Fruit fly (Drosophila melanogaster) whole organism, embryonic: ENCODE results near the gene CG6441.

Source experiments
- Atf6 ChIP-seq: fragments of 200-800 bp; sonication (Bioruptor generic); IDR thresholded peaks from 2 replicates; pipeline ENCODE4 v1.3.6; 2022; ENCODE audit warnings: missing biosample characterization, missing genetic modification characterization
- BEAF-32 ChIP-seq: fragments of 200-800 bp; sonication (Bioruptor generic); optimal IDR thresholded peaks from 3 replicates; lab custom pipeline; 2017; ENCODE audit warnings: missing biosample characterization, missing genetic modification characterization, mild to moderate bottlenecking, moderate library complexity, missing genetic modification reagents
- C15 ChIP-seq: fragments of 200-800 bp; sonication (Bioruptor generic); IDR thresholded peaks from 3 replicates; pipeline ENCODE4 v1.3.6; 2022; ENCODE audit warnings: missing biosample characterization, missing genetic modification characterization
- CG10366 ChIP-seq: fragments of 200-800 bp; sonication (Bioruptor generic); IDR thresholded peaks from 2 replicates; pipeline ENCODE4 v1.3.6; 2022; ENCODE audit warnings: missing biosample characterization, missing genetic modification characterization
- CG11723 ChIP-seq: fragments of 200-800 bp; sonication (Bioruptor generic); optimal IDR thresholded peaks from 2 replicates; lab custom pipeline; 2017; ENCODE audit warnings: missing biosample characterization, mild to moderate bottlenecking, missing genetic modification characterization
- CG12155 ChIP-seq: fragments of 200-800 bp; sonication (Bioruptor generic); optimal IDR thresholded peaks from 3 replicates; lab custom pipeline; 2016; ENCODE audit warnings: missing biosample characterization, missing genetic modification characterization
- CG14441 ChIP-seq: fragments of 200-800 bp; sonication (Bioruptor generic); IDR thresholded peaks from 2 replicates; pipeline ENCODE4 v1.3.6; 2022; ENCODE audit warnings: missing biosample characterization, missing genetic modification characterization
- CG16813 ChIP-seq: fragments of 200-800 bp; sonication (Bioruptor generic); IDR thresholded peaks from 3 replicates; pipeline ENCODE4 v1.3.6; 2022; ENCODE audit warnings: missing biosample characterization, missing genetic modification characterization; ENCODE audit not compliant: partially characterized antibody
- CG17186 ChIP-seq: fragments of 200-800 bp; sonication (Bioruptor generic); optimal IDR thresholded peaks from 3 replicates; lab custom pipeline; 2017; ENCODE audit warnings: missing biosample characterization, missing genetic modification reagents, missing genetic modification characterization
- CG17612 ChIP-seq: fragments of 200-800 bp; sonication (Bioruptor generic); IDR thresholded peaks from 2 replicates; pipeline ENCODE4 v1.3.6; 2022; ENCODE audit warnings: missing biosample characterization, missing genetic modification characterization
- CG2199 ChIP-seq: fragments of 200-800 bp; sonication (Bioruptor generic); IDR thresholded peaks from 3 replicates; pipeline ENCODE4 v1.3.6; 2022; ENCODE audit warnings: missing biosample characterization, missing genetic modification characterization
- CG2889 ChIP-seq: fragments of 200-800 bp; sonication (Bioruptor generic); IDR thresholded peaks from 3 replicates; pipeline ENCODE4 v1.3.6; 2022; ENCODE audit warnings: missing biosample characterization, missing genetic modification characterization
- CG34376 ChIP-seq: fragments of 200-800 bp; sonication (Bioruptor generic); optimal IDR thresholded peaks from 2 replicates; lab custom pipeline; 2018; ENCODE audit warnings: missing biosample characterization, mild to moderate bottlenecking, missing genetic modification characterization
- CG34422 ChIP-seq: fragments of 200-800 bp; sonication (Bioruptor generic); IDR thresholded peaks from 3 replicates; pipeline ENCODE4 v1.3.6; 2022; ENCODE audit warnings: missing biosample characterization, missing genetic modification characterization
- CG4820 ChIP-seq: fragments of 200-800 bp; sonication (Bioruptor generic); optimal IDR thresholded peaks from 3 replicates; lab custom pipeline; 2016; ENCODE audit warnings: missing biosample characterization, missing genetic modification characterization
- CG6272 ChIP-seq: fragments of 200-800 bp; sonication (Bioruptor generic); IDR thresholded peaks from 2 replicates; pipeline ENCODE4 v1.3.6; 2022; ENCODE audit warnings: missing biosample characterization, missing genetic modification characterization
- CG7987 ChIP-seq: fragments of 200-800 bp; sonication (Bioruptor generic); optimal IDR thresholded peaks from 2 replicates; lab custom pipeline; 2018; ENCODE audit warnings: missing biosample characterization, mild to moderate bottlenecking, missing genetic modification characterization, moderate library complexity
- CG8924 ChIP-seq: fragments of 200-800 bp; optimal IDR thresholded peaks from 3 replicates; lab custom pipeline; 2019; ENCODE audit warnings: missing biosample characterization, mild to moderate bottlenecking, missing genetic modification characterization, moderate library complexity
- CG9876 ChIP-seq: fragments of 200-800 bp; sonication (Bioruptor generic); optimal IDR thresholded peaks from 2 replicates; lab custom pipeline; 2016; ENCODE audit warnings: missing biosample characterization, missing genetic modification characterization
- CTCF ChIP-seq: fragments of 200-800 bp; sonication (Bioruptor generic); optimal IDR thresholded peaks from 2 replicates; lab custom pipeline; 2017; ENCODE audit warnings: missing biosample characterization, mild to moderate bottlenecking, missing genetic modification characterization, moderate library complexity
- D ChIP-seq, 2 experiments: fragments of 200-800 bp in 1 of 2; fragments of >200 bp in 1 of 2; sonication (Bioruptor generic) in 1 of 2; optimal IDR thresholded peaks; 2 replicates in 1 of 2; 3 replicates in 1 of 2; lab custom pipeline; 2017; ENCODE audit warnings: mild to moderate bottlenecking in 1 of 2, missing biosample characterization in 1 of 2, missing genetic modification characterization in 1 of 2, missing genetic modification reagents in 1 of 2
- Fer1 ChIP-seq: fragments of 200-800 bp; sonication (Bioruptor generic); optimal IDR thresholded peaks from 2 replicates; lab custom pipeline; 2017; ENCODE audit warnings: missing biosample characterization, mild to moderate bottlenecking, missing genetic modification characterization
- Fer2 ChIP-seq: fragments of 200-800 bp; sonication (Bioruptor generic); optimal IDR thresholded peaks from 2 replicates; lab custom pipeline; 2018; ENCODE audit warnings: missing biosample characterization, mild to moderate bottlenecking, missing genetic modification characterization, moderate library complexity
- GATAe ChIP-seq: fragments of 200-800 bp; sonication (Bioruptor generic); conservative IDR thresholded peaks from 2 replicates; pipeline ENCODE4 v1.3.6; 2022; ENCODE audit warnings: missing biosample characterization, missing genetic modification characterization
- HLH4C ChIP-seq: fragments of 200-800 bp; sonication (Bioruptor generic); IDR thresholded peaks from 3 replicates; pipeline ENCODE4 v1.3.6; 2022; ENCODE audit warnings: missing biosample characterization, missing genetic modification characterization; ENCODE audit not compliant: partially characterized antibody
- Hey ChIP-seq: fragments of 200-800 bp; sonication (Bioruptor generic); optimal IDR thresholded peaks from 3 replicates; lab custom pipeline; 2018; ENCODE audit warnings: missing biosample characterization, mild to moderate bottlenecking, missing genetic modification characterization
- Lpt ChIP-seq: fragments of >200 bp; optimal IDR thresholded peaks from 2 replicates; lab custom pipeline; 2018; ENCODE audit warnings: missing biosample characterization, missing genetic modification characterization
- Mes4 ChIP-seq: fragments of 200-800 bp; sonication (Bioruptor generic); optimal IDR thresholded peaks from 2 replicates; lab custom pipeline; 2016; ENCODE audit warnings: missing biosample characterization, missing genetic modification characterization
- Neu2 ChIP-seq: fragments of 200-800 bp; sonication (Bioruptor generic); optimal IDR thresholded peaks from 3 replicates; lab custom pipeline; 2016; ENCODE audit warnings: missing biosample characterization, missing genetic modification characterization, borderline replicate concordance
- Poxn ChIP-seq: fragments of 200-800 bp; sonication (Bioruptor generic); IDR thresholded peaks from 2 replicates; pipeline ENCODE4 v1.3.6; 2022; ENCODE audit warnings: missing biosample characterization, missing genetic modification characterization
- Rfx ChIP-seq: fragments of 200-800 bp; sonication (Bioruptor generic); IDR thresholded peaks from 2 replicates; pipeline ENCODE4 v1.3.6; 2022; ENCODE audit warnings: missing biosample characterization, missing genetic modification characterization
- Sry-β ChIP-seq: fragments of 200-800 bp; sonication (Bioruptor generic); optimal IDR thresholded peaks from 2 replicates; lab custom pipeline; 2018; ENCODE audit warnings: missing biosample characterization, mild to moderate bottlenecking, missing genetic modification characterization, moderate library complexity
- Sry-δ ChIP-seq: fragments of 200-800 bp; sonication (Bioruptor generic); optimal IDR thresholded peaks from 2 replicates; lab custom pipeline; 2016; ENCODE audit warnings: missing biosample characterization, missing genetic modification characterization
- Ssrp ChIP-seq: fragments of 200-800 bp; sonication (Bioruptor generic); optimal IDR thresholded peaks from 2 replicates; lab custom pipeline; 2018; ENCODE audit warnings: missing biosample characterization, mild to moderate bottlenecking, missing genetic modification characterization, moderate library complexity
- Taf1 ChIP-seq: fragments of 200-800 bp; sonication (Bioruptor generic); IDR thresholded peaks from 2 replicates; pipeline ENCODE4 v1.3.6; 2022; ENCODE audit warnings: missing biosample characterization, missing genetic modification characterization
- cg ChIP-seq: fragments of 200-800 bp; sonication (Bioruptor generic); optimal IDR thresholded peaks from 3 replicates; lab custom pipeline; 2019; ENCODE audit warnings: missing biosample characterization, mild to moderate bottlenecking, missing genetic modification characterization, moderate library complexity
- crol ChIP-seq: fragments of 200-800 bp; sonication (Bioruptor generic); IDR thresholded peaks from 2 replicates; pipeline ENCODE4 v1.3.6; 2022; ENCODE audit warnings: missing biosample characterization, missing genetic modification characterization
- dati ChIP-seq: fragments of 200-800 bp; sonication (Bioruptor generic); IDR thresholded peaks from 2 replicates; pipeline ENCODE4 v1.3.6; 2022; ENCODE audit warnings: missing biosample characterization, missing genetic modification characterization
- esg ChIP-seq: fragments of 200-800 bp; sonication (Bioruptor generic); conservative IDR thresholded peaks from 2 replicates; pipeline ENCODE4 v1.3.6; 2022; ENCODE audit warnings: missing biosample characterization, missing genetic modification characterization
- fd102C ChIP-seq: fragments of 200-800 bp; sonication (Bioruptor generic); optimal IDR thresholded peaks from 2 replicates; lab custom pipeline; 2018; ENCODE audit warnings: missing biosample characterization, mild to moderate bottlenecking, missing genetic modification characterization, moderate library complexity
- grn ChIP-seq: fragments of 200-800 bp; sonication (Bioruptor generic); optimal IDR thresholded peaks from 3 replicates; lab custom pipeline; 2017; ENCODE audit warnings: missing biosample characterization, missing genetic modification characterization
- gsb ChIP-seq: fragments of 200-800 bp; sonication (Bioruptor generic); IDR thresholded peaks from 2 replicates; pipeline ENCODE4 v1.3.6; 2022; ENCODE audit warnings: missing biosample characterization, missing genetic modification characterization
- knrl ChIP-seq: fragments of 200-800 bp; sonication (Bioruptor generic); IDR thresholded peaks from 3 replicates; pipeline ENCODE4 v1.3.6; 2022; ENCODE audit warnings: missing biosample characterization, missing genetic modification characterization; ENCODE audit not compliant: partially characterized antibody
- nom ChIP-seq: fragments of 200-800 bp; sonication (Bioruptor generic); optimal IDR thresholded peaks from 2 replicates; lab custom pipeline; 2017; ENCODE audit warnings: missing biosample characterization, missing genetic modification characterization, mild to moderate bottlenecking, moderate library complexity, missing genetic modification reagents
- pan ChIP-seq, 4 experiments: fragments of >200 bp in 3 of 4; fragments of 200-800 bp in 1 of 4; sonication (Bioruptor generic) in 1 of 4; optimal IDR thresholded peaks in 3 of 4; IDR thresholded peaks in 1 of 4; 2 replicates each; pipeline versions ENCODE4 v1.3.6 to Lab custom; 2017 to 2022; ENCODE audit warnings: missing biosample characterization in 2 of 4, missing genetic modification characterization in 2 of 4, mixed read lengths in 1 of 4
- pho ChIP-seq: fragments of 200-800 bp; sonication (Bioruptor generic); optimal IDR thresholded peaks from 2 replicates; lab custom pipeline; 2016; ENCODE audit warnings: missing biosample characterization, missing genetic modification characterization
- pzg ChIP-seq: fragments of 200-800 bp; sonication (Bioruptor generic); optimal IDR thresholded peaks from 3 replicates; lab custom pipeline; 2018; ENCODE audit warnings: missing biosample characterization, mild to moderate bottlenecking, missing genetic modification characterization, moderate library complexity
- slbo ChIP-seq: fragments of 200-800 bp; sonication (Bioruptor generic); IDR thresholded peaks from 2 replicates; pipeline ENCODE4 v1.3.6; 2022; ENCODE audit warnings: missing biosample characterization, missing genetic modification characterization
- yki ChIP-seq: fragments of >200 bp; optimal IDR thresholded peaks from 3 replicates; lab custom pipeline; 2018

CG6441 gene

dm6 chr2L:7433957-7434736 is 40.4 kb upstream of the CG6441 start (continued):
- no peak for TF ChIP-seq pan (optimal IDR thresholded peaks at IDR 0.05; lab: Kevin White, UChicago)
- TF ChIP-seq pan (GFP tag; optimal IDR thresholded peaks at IDR 0.05 in 1 of 2, IDR thresholded peaks at IDR 0.05 in 1 of 2): peak in 1 of 2 experiments; percentile 84
- TF ChIP-seq dati (GFP tag; lab: Robert Waterston, UW): no peak
- TF ChIP-seq pho (GFP tag; lab: Kevin White, UChicago): peak; percentile 51
- no peak for TF ChIP-seq CG7987 (GFP tag; lab: Kevin White, UChicago)
- no peak for TF ChIP-seq CG17186
- no peak for TF ChIP-seq HLH4C (GFP tag; lab: Robert Waterston, UW)
- peak; percentile 86 for TF ChIP-seq Taf1 (GFP tag; lab: Robert Waterston, UW)
- TF ChIP-seq Neu2 (GFP tag; lab: Kevin White, UChicago): no peak
- peak; percentile 71 for TF ChIP-seq CG17612
- TF ChIP-seq Sry-δ (GFP tag; lab: Kevin White, UChicago): no peak
- no peak for TF ChIP-seq CG2199 (GFP tag; lab: Robert Waterston, UW)
- peak; percentile 23 for TF ChIP-seq Fer2 (tag; lab: Kevin White, UChicago)
- peak; percentile 79 for TF ChIP-seq esg (GFP tag; lab: Robert Waterston, UW)
- TF ChIP-seq CG34376 (GFP tag; lab: Kevin White, UChicago): peak; percentile 37
- TF ChIP-seq fd102C (GFP tag; lab: Kevin White, UChicago): no peak
- TF ChIP-seq Ssrp (tag; lab: Kevin White, UChicago): peak; percentile 59
- TF ChIP-seq nom: no peak
- peak; percentile 95 for TF ChIP-seq Rfx (GFP tag; lab: Robert Waterston, UW)
- TF ChIP-seq Poxn: peak; percentile 83
- peak; percentile 81 for TF ChIP-seq CG10366 (GFP tag; lab: Robert Waterston, UW)
- no peak for TF ChIP-seq Lpt (GFP tag; lab: Kevin White, UChicago)
- TF ChIP-seq CG9876: no peak
- TF ChIP-seq CG14441 (GFP tag; lab: Robert Waterston, UW): peak; percentile 75
- TF ChIP-seq CG4820 (GFP tag; lab: Kevin White, UChicago): peak; percentile 14
- no peak for TF ChIP-seq Mes4 (GFP tag; lab: Kevin White, UChicago)
- TF ChIP-seq Hey (tag; lab: Kevin White, UChicago): no peak
- no peak for TF ChIP-seq pzg (GFP tag; lab: Kevin White, UChicago)
- peak; percentile 89 for TF ChIP-seq CG8924 (tag; lab: Kevin White, UChicago)
- peak; percentile 95 for TF ChIP-seq Atf6 (GFP tag; lab: Robert Waterston, UW)
- no peak for TF ChIP-seq BEAF-32 (GFP tag; lab: Kevin White, UChicago)
- peak; percentile 21 for TF ChIP-seq CG12155 (GFP tag; lab: Kevin White, UChicago)
- TF ChIP-seq GATAe (GFP tag; lab: Robert Waterston, UW): peak; percentile 59; the same call in 1 of the 2 replicates
- no peak for TF ChIP-seq crol (GFP tag; lab: Robert Waterston, UW)
- peak; percentile 72 for TF ChIP-seq Fer1 (GFP tag; lab: Kevin White, UChicago)
- TF ChIP-seq yki (lab: Kevin White, UChicago): no peak
- no peak for TF ChIP-seq CTCF
- TF ChIP-seq CG6272 (GFP tag; lab: Robert Waterston, UW): no peak
- TF ChIP-seq grn: no peak
- TF ChIP-seq Sry-β (GFP tag; lab: Kevin White, UChicago): no peak
- TF ChIP-seq cg: no peak
- no peak for TF ChIP-seq CG16813 (GFP tag; lab: Robert Waterston, UW)
- TF ChIP-seq gsb (GFP tag; lab: Robert Waterston, UW): peak; percentile 45
- peak; percentile 75; the same call in 2 of the 3 replicates for TF ChIP-seq C15 (GFP tag; lab: Robert Waterston, UW)
- TF ChIP-seq CG11723 (GFP tag; lab: Kevin White, UChicago): peak; percentile 38
- peak; percentile 73; the same call in 2 of the 3 replicates for TF ChIP-seq CG2889
- peak; percentile 50; the same call in 1 of the 3 replicates for TF ChIP-seq CG34422 (GFP tag; lab: Robert Waterston, UW)
- no peak for TF ChIP-seq knrl
- no peak for TF ChIP-seq D (optimal IDR thresholded peaks at IDR 0.05; lab: Kevin White, UChicago)
- TF ChIP-seq D (GFP tag; optimal IDR thresholded peaks at IDR 0.05; lab: Kevin White, UChicago): peak; percentile 10
- TF ChIP-seq slbo (GFP tag; lab: Robert Waterston, UW): peak; percentile 94
